Fruit fly (Drosophila melanogaster): ENCODE data around the gene Oga.

Oga gene

dm6 chr3R:21179592-21180390 lies 39.1 kb upstream of the Oga start (continued):
- TF ChIP-seq CG13287 (GFP tag; IDR thresholded peaks at IDR 0.05; ENCODE audit: partially characterized antibody) (peak; percentile 71), CG14965 (GFP tag; optimal IDR thresholded peaks at IDR 0.05; ENCODE audit: borderline replicate concordance) (peak; percentile 89), crol (GFP tag; IDR thresholded peaks at IDR 0.05) (no peak), Hr39 (optimal IDR thresholded peaks at IDR 0.05) (no peak), BtbVII (GFP tag; optimal IDR thresholded peaks at IDR 0.05) (peak; percentile 13), CG10979 (tag; optimal IDR thresholded peaks at IDR 0.05) (peak; percentile 10), CG2678 (tag; optimal IDR thresholded peaks at IDR 0.05) (peak; percentile 51), nau (GFP tag; optimal IDR thresholded peaks at IDR 0.05) (no peak), Lhr (GFP tag; optimal IDR thresholded peaks at IDR 0.05) (peak; percentile 12), twi (tag; optimal IDR thresholded peaks at IDR 0.05) (no peak), ac (GFP tag; optimal IDR thresholded peaks at IDR 0.05) (no peak), wor (GFP tag; IDR thresholded peaks at IDR 0.05) (no peak), sug (tag; optimal IDR thresholded peaks at IDR 0.05) (peak; percentile 39), grn (GFP tag; optimal IDR thresholded peaks at IDR 0.05) (peak; percentile 90), chif (GFP tag; optimal IDR thresholded peaks at IDR 0.05) (no peak), CG10959 (GFP tag; IDR thresholded peaks at IDR 0.05) (no peak), CG14710 (tag; optimal IDR thresholded peaks at IDR 0.05) (peak; percentile 38), CG14014 (GFP tag; IDR thresholded peaks at IDR 0.05) (no peak), Xrp1 (GFP tag; IDR thresholded peaks at IDR 0.05) (peak; percentile 17; the same call in 1 of the 2 replicates), ato (GFP tag; IDR thresholded peaks at IDR 0.05; ENCODE audit: partially characterized antibody) (peak; percentile 26; the same call in 1 of the 2 replicates), CG42726 (GFP tag; IDR thresholded peaks at IDR 0.05; ENCODE audit: partially characterized antibody) (peak; percentile 44), rib (GFP tag; IDR thresholded peaks at IDR 0.05) (peak; percentile 97), pb (GFP tag; optimal IDR thresholded peaks at IDR 0.05) (no peak), CG14050 (GFP tag; IDR thresholded peaks at IDR 0.05) (no peak), CG7357 (GFP tag; IDR thresholded peaks at IDR 0.05) (no peak), vvl (GFP tag; IDR thresholded peaks at IDR 0.05) (peak; percentile 68), Rfx (GFP tag; IDR thresholded peaks at IDR 0.05) (peak; percentile 67), gfzf (GFP tag; optimal IDR thresholded peaks at IDR 0.05) (peak; percentile 38), Sry-δ (GFP tag; optimal IDR thresholded peaks at IDR 0.05) (peak; percentile 45), onecut (GFP tag; IDR thresholded peaks at IDR 0.05) (peak; percentile 18; the same call in 1 of the 2 replicates), CG18476 (GFP tag; optimal IDR thresholded peaks at IDR 0.05) (no peak), Stat92E (GFP tag; optimal IDR thresholded peaks at IDR 0.05) (no peak), CG2116 (GFP tag; optimal IDR thresholded peaks at IDR 0.05) (peak; percentile 42), knrl (GFP tag; IDR thresholded peaks at IDR 0.05; ENCODE audit: partially characterized antibody) (peak; percentile 32; the same call in 1 of the 3 replicates), Eip74EF (GFP tag; optimal IDR thresholded peaks at IDR 0.05) (no peak), CG31365 (tag; optimal IDR thresholded peaks at IDR 0.05) (peak; percentile 90), lab (GFP tag; optimal IDR thresholded peaks at IDR 0.05) (peak; percentile 12), CG34376 (GFP tag; optimal IDR thresholded peaks at IDR 0.05) (peak; percentile 37), Bgb (GFP tag; IDR thresholded peaks at IDR 0.05; ENCODE audit: partially characterized antibody) (peak; percentile 62), CG16813 (GFP tag; IDR thresholded peaks at IDR 0.05; ENCODE audit: partially characterized antibody) (peak; percentile 34), CG34224 (GFP tag; IDR thresholded peaks at IDR 0.05; ENCODE audit: partially characterized antibody) (no peak), ap (GFP tag; IDR thresholded peaks at IDR 0.05) (no peak), cad (GFP tag; optimal IDR thresholded peaks at IDR 0.05) (no peak), CG7963 (GFP tag; IDR thresholded peaks at IDR 0.05; ENCODE audit: partially characterized antibody) (no peak), zen2 (GFP tag; IDR thresholded peaks at IDR 0.05; ENCODE audit: partially characterized antibody) (no peak), peb (GFP tag; IDR thresholded peaks at IDR 0.05) (no peak), Scr (GFP tag; IDR thresholded peaks at IDR 0.05; ENCODE audit: partially characterized antibody) (peak; percentile 43; the same call in 1 of the 2 replicates)
